Worm (Caenorhabditis elegans): Measurements from ENCODE around the gene Y37D8A.2.

The Y37D8A.2 gene

ce11 chrIII:12841328-12841727 is 21.3 kb downstream of the Y37D8A.2 start:
- TF ChIP-seq fkh-10 (GFP tag; optimal IDR thresholded peaks at IDR 0.05) (peak; percentile 18), unc-39 (tag; optimal IDR thresholded peaks at IDR 0.05) (no peak), aly-2 (tag; optimal IDR thresholded peaks at IDR 0.05) (no peak), daf-12 (tag; optimal IDR thresholded peaks at IDR 0.05) (peak; percentile 99), mml-1 (tag; optimal IDR thresholded peaks at IDR 0.05) (no peak), fos-1 (tag; optimal IDR thresholded peaks at IDR 0.05) (peak; percentile 31), elt-3 (tag; optimal IDR thresholded peaks at IDR 0.05) (peak in 1 of 3 experiments; percentile 9), nhr-12 (tag; optimal IDR thresholded peaks at IDR 0.05) (no peak), ztf-4 (tag; optimal IDR thresholded peaks at IDR 0.05) (no peak), nhr-43 (tag; optimal IDR thresholded peaks at IDR 0.05; ENCODE audit: poor library complexity, severe bottlenecking) (peak; percentile 90), fkh-2 (tag; optimal IDR thresholded peaks at IDR 0.05) (no peak), eor-1 (tag; optimal IDR thresholded peaks at IDR 0.05) (no peak), pha-4 (tag; optimal IDR thresholded peaks at IDR 0.05) (peak; percentile 57), lin-39 (tag; optimal IDR thresholded peaks at IDR 0.05) (no peak), R02D3.7 (tag; optimal IDR thresholded peaks at IDR 0.05) (peak; percentile 60), elt-2 (tag; optimal IDR thresholded peaks at IDR 0.05) (peak; percentile 51), nhr-11 (tag; optimal IDR thresholded peaks at IDR 0.05) (no peak), nhr-237 (tag; optimal IDR thresholded peaks at IDR 0.05) (no peak), tbx-2 (tag; optimal IDR thresholded peaks at IDR 0.05) (peak; percentile 74), egl-5 (tag; optimal IDR thresholded peaks at IDR 0.05) (no peak), nhr-23 (tag; optimal IDR thresholded peaks at IDR 0.05) (peak; percentile 93), lin-15B (tag; optimal IDR thresholded peaks at IDR 0.05) (peak; percentile 69), lsy-12 (tag; optimal IDR thresholded peaks at IDR 0.05) (peak; percentile 4), ZK546.5 (tag; optimal IDR thresholded peaks at IDR 0.05) (no peak), jun-1 (tag; optimal IDR thresholded peaks at IDR 0.05) (peak; percentile 75), hmg-11 (tag; optimal IDR thresholded peaks at IDR 0.05) (peak; percentile 79), egl-27 (tag; optimal IDR thresholded peaks at IDR 0.05) (peak; percentile 14), nhr-77 (tag; optimal IDR thresholded peaks at IDR 0.05) (peak; percentile 17), skn-1 (tag; optimal IDR thresholded peaks at IDR 0.05) (peak; percentile 26), nhr-28 (tag; optimal IDR thresholded peaks at IDR 0.05) (no peak), pqm-1 (tag; optimal IDR thresholded peaks at IDR 0.05) (peak; percentile 93), ama-1 (optimal IDR thresholded peaks at IDR 0.05) (no peak), nhr-76 (tag; optimal IDR thresholded peaks at IDR 0.05) (peak; percentile 13), ceh-16 (tag; optimal IDR thresholded peaks at IDR 0.05) (no peak), ceh-28 (tag; optimal IDR thresholded peaks at IDR 0.05) (peak; percentile 75), elt-1 (tag; optimal IDR thresholded peaks at IDR 0.05) (no peak), ztf-11 (tag; optimal IDR thresholded peaks at IDR 0.05) (no peak), snpc-4 (tag; optimal IDR thresholded peaks at IDR 0.05) (peak; percentile 54), nhr-67 (tag; optimal IDR thresholded peaks at IDR 0.05) (no peak), ceh-9 (tag; optimal IDR thresholded peaks at IDR 0.05) (no peak), unc-62 (GFP tag; optimal IDR thresholded peaks at IDR 0.05) (peak; percentile 41), mdl-1 (tag; optimal IDR thresholded peaks at IDR 0.05) (peak; percentile 74), sea-2 (GFP tag; optimal IDR thresholded peaks at IDR 0.05) (no peak), ceh-82 (tag; optimal IDR thresholded peaks at IDR 0.05) (peak; percentile 10), zag-1 (tag; optimal IDR thresholded peaks at IDR 0.05) (no peak), nhr-25 (tag; optimal IDR thresholded peaks at IDR 0.05) (peak; percentile 60), nfya-1 (tag; optimal IDR thresholded peaks at IDR 0.05; ENCODE audit: insufficient read depth) (peak; percentile 91)

- TF ChIP-seq hmg-11 (tag; optimal IDR thresholded peaks at IDR 0.05) (peak; percentile 8), nfya-1 (tag; optimal IDR thresholded peaks at IDR 0.05; ENCODE audit: insufficient read depth) (peak; percentile 40), egl-5 (tag; optimal IDR thresholded peaks at IDR 0.05) (no peak), lsy-12 (tag; optimal IDR thresholded peaks at IDR 0.05) (no peak), fos-1 (tag; optimal IDR thresholded peaks at IDR 0.05) (no peak), nhr-237 (tag; optimal IDR thresholded peaks at IDR 0.05) (no peak), R02D3.7 (tag; optimal IDR thresholded peaks at IDR 0.05) (no peak), nhr-43 (tag; optimal IDR thresholded peaks at IDR 0.05; ENCODE audit: poor library complexity, severe bottlenecking) (peak; percentile 23), unc-39 (tag; optimal IDR thresholded peaks at IDR 0.05) (no peak), fkh-2 (tag; optimal IDR thresholded peaks at IDR 0.05) (no peak), elt-3 (tag; optimal IDR thresholded peaks at IDR 0.05) (no peak)
Measured at ce11 chrIII:12842858-12843257, 22.9 kb downstream of the Y37D8A.2 start.
